Worm (Caenorhabditis elegans): ENCODE results near the gene M03C11.3.

Gene M03C11.3

DNA sequence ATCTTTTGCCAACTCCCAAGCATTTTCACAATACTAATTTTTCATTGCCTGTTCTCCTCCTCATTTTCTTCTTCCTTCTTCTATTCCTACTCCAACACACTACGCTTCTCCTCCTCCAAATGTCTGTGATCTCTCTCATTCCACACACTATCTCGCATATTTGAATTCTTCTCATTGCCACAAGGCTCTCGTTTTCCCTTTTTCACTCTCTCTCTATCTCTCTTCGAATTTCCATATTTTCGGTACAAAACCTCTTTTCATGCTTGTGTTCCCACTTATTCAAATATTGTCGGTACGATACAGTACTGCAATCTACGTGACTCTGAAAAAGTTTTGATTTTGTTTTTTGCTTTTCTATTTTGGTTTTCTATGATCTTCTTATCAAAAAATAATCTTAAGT lies 24.2 kb upstream of the M03C11.3 start (continued):
- TF ChIP-seq unc-62 (GFP tag; optimal IDR thresholded peaks at IDR 0.05): no peak
- TF ChIP-seq ceh-82 (tag; optimal IDR thresholded peaks at IDR 0.05): no peak
- TF ChIP-seq C34F6.9 (tag; optimal IDR thresholded peaks at IDR 0.05): peak; percentile 53
- TF ChIP-seq skn-1 (tag; optimal IDR thresholded peaks at IDR 0.05): no peak
- peak; percentile 32 for TF ChIP-seq fos-1 (tag; optimal IDR thresholded peaks at IDR 0.05)

DNA sequence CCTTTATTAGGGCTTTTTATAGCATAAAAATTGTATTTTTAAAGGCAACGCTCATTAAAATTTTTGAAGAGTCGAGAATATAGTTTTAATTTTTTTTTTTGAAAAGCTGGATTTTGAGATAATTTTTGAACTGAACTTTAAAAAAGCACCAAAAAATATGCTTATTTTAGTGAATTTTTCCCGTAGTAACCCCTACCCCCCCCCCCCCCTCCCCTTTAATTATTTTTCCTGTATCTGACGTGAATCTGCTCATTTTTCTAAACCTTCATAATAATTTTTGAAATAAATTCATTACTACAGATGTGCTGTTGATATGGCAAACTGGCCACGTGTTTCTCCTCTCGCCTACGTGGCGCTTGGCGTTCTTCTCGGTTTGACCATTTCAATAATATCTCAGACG lies 23.4 kb upstream of the M03C11.3 start, which contains the start of gene C38H2.2:
Gene C38H2.2 (plus strand): TSS at position 301 of the 400 bp plus-strand sequence.
- TF ChIP-seq nhr-10 (tag; optimal IDR thresholded peaks at IDR 0.05): no peak
- no peak for TF ChIP-seq mab-5 (tag; optimal IDR thresholded peaks at IDR 0.05)
- TF ChIP-seq nhr-12 (tag; optimal IDR thresholded peaks at IDR 0.05): no peak
- TF ChIP-seq ama-1 (optimal IDR thresholded peaks at IDR 0.05): no peak
- TF ChIP-seq aly-2 (tag; optimal IDR thresholded peaks at IDR 0.05): no peak
- TF ChIP-seq ztf-4 (tag; optimal IDR thresholded peaks at IDR 0.05): no peak
- TF ChIP-seq fos-1 (tag; optimal IDR thresholded peaks at IDR 0.05): no peak
- no peak for TF ChIP-seq nhr-21 (tag; optimal IDR thresholded peaks at IDR 0.05)

DNA sequence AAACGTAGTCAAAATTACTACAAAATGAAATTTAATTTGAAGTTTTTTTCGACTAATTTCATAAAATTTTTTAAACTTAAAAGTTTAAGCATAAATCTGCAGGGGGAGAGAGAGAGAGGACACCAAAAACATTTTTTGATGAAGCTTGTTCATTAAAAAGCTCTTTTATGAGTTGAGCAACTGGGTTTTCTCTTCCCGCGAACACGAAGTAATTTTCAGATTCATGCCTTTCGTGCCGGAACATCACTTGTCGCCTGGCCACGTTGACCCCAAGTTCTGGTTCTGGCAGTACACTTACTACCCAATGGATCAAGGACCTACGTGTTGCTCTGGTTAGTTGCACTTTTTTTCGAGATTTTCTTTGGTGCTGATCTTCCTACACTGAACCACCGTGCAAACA lies 21.1 kb upstream of the M03C11.3 start:
- TF ChIP-seq mdl-1 (tag; optimal IDR thresholded peaks at IDR 0.05) (no peak), skn-1 (tag; optimal IDR thresholded peaks at IDR 0.05) (no peak), sem-4 (tag; optimal IDR thresholded peaks at IDR 0.05) (no peak), zag-1 (tag; optimal IDR thresholded peaks at IDR 0.05) (no peak), nhr-6 (tag; optimal IDR thresholded peaks at IDR 0.05) (no peak), nhr-11 (tag; optimal IDR thresholded peaks at IDR 0.05) (no peak), ztf-1 (GFP tag; conservative IDR thresholded peaks at IDR 0.05) (no peak)

DNA sequence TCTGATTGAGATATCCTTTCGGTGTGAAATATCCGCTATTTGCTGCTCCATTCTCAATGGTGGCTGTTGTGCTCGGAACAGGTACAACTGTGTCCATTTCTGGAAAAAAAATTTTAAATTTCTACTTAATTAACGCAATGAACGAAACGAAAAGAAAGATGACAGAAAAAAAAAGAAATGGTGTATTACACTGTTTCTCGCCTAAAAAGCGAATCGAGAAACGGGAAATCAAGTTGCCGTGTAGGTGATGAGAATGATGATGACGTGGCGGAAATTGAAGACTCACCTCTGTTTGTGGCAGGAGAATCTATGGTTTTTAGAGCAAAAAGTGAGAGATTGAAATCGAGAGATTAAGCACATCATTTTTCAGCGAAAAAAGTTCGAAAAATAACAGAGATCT lies 18.4 kb upstream of the M03C11.3 start, which contains the start of gene C38H2.3:
Gene C38H2.3 (minus strand): TSS at position 101 of the 400 bp plus-strand sequence.
- no peak for TF ChIP-seq ceh-16 (tag; optimal IDR thresholded peaks at IDR 0.05)
- no peak for TF ChIP-seq alr-1 (tag; optimal IDR thresholded peaks at IDR 0.05)
- no peak for TF ChIP-seq sma-3 (GFP tag; optimal IDR thresholded peaks at IDR 0.05)
- TF ChIP-seq unc-62 (GFP tag; optimal IDR thresholded peaks at IDR 0.05): no peak
- TF ChIP-seq egl-27 (tag; optimal IDR thresholded peaks at IDR 0.05): no peak
- TF ChIP-seq zag-1 (tag; optimal IDR thresholded peaks at IDR 0.05): no peak
- TF ChIP-seq nhr-21 (tag; optimal IDR thresholded peaks at IDR 0.05): no peak
- no peak for TF ChIP-seq crh-2 (tag; optimal IDR thresholded peaks at IDR 0.05)
- no peak for TF ChIP-seq skn-1 (tag; optimal IDR thresholded peaks at IDR 0.05)
- TF ChIP-seq sem-4 (tag; optimal IDR thresholded peaks at IDR 0.05): no peak
- TF ChIP-seq lin-39 (tag; optimal IDR thresholded peaks at IDR 0.05): no peak
- TF ChIP-seq ceh-82 (tag; optimal IDR thresholded peaks at IDR 0.05): no peak
- TF ChIP-seq lin-11 (tag; optimal IDR thresholded peaks at IDR 0.05): no peak
- no peak for TF ChIP-seq mbf-1 (tag; optimal IDR thresholded peaks at IDR 0.05)
- no peak for TF ChIP-seq nhr-23 (tag; optimal IDR thresholded peaks at IDR 0.05)
- TF ChIP-seq Y55F3AM.14 (GFP tag; optimal IDR thresholded peaks at IDR 0.05): no peak
- TF ChIP-seq F13H6.1 (tag; optimal IDR thresholded peaks at IDR 0.05): no peak

DNA sequence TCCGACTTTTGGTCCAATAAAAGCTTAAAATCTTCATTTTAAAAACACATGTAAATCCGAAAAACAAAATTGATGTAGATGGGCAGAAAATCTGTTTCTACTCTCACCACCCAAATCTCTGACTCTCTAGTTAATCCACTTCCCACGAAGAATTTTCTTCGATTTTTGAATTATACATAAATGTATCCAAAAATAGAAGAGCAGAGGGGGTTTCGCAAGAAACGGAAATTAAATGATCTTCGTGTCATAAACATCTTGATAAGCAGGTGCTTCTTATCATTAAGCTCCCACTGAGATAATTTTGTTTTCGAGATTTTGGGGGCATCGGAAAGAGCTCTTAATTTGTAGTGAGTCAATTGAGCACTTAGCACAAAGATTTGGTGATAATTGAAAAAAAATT lies 15.3 kb upstream of the M03C11.3 start:
- TF ChIP-seq nhr-11 (tag; optimal IDR thresholded peaks at IDR 0.05): no peak
- no peak for TF ChIP-seq mab-5 (tag; optimal IDR thresholded peaks at IDR 0.05)
- no peak for TF ChIP-seq sma-9 (GFP tag; optimal IDR thresholded peaks at IDR 0.05)
- no peak for TF ChIP-seq sma-9 (tag; optimal IDR thresholded peaks at IDR 0.05)
- TF ChIP-seq nhr-77 (tag; optimal IDR thresholded peaks at IDR 0.05): no peak
- TF ChIP-seq gmeb-1 (tag; optimal IDR thresholded peaks at IDR 0.05): no peak
- no peak for TF ChIP-seq egl-27 (tag; optimal IDR thresholded peaks at IDR 0.05)
- no peak for TF ChIP-seq lin-13 (GFP tag; optimal IDR thresholded peaks at IDR 0.05)
- no peak for TF ChIP-seq dmd-4 (tag; optimal IDR thresholded peaks at IDR 0.05)
- no peak for TF ChIP-seq ceh-16 (tag; optimal IDR thresholded peaks at IDR 0.05)
- TF ChIP-seq zag-1 (tag; optimal IDR thresholded peaks at IDR 0.05): no peak
- no peak for TF ChIP-seq lin-39 (tag; optimal IDR thresholded peaks at IDR 0.05)
- no peak for TF ChIP-seq unc-39 (tag; optimal IDR thresholded peaks at IDR 0.05)
- TF ChIP-seq Y55F3AM.14 (GFP tag; optimal IDR thresholded peaks at IDR 0.05): no peak
- TF ChIP-seq nhr-10 (tag; optimal IDR thresholded peaks at IDR 0.05): no peak
- no peak for TF ChIP-seq ztf-11 (tag; optimal IDR thresholded peaks at IDR 0.05)
- TF ChIP-seq sma-3 (GFP tag; optimal IDR thresholded peaks at IDR 0.05): no peak
- no peak for TF ChIP-seq nhr-23 (tag; optimal IDR thresholded peaks at IDR 0.05)
- no peak for TF ChIP-seq snpc-4 (tag; optimal IDR thresholded peaks at IDR 0.05)
